Fruit fly (Drosophila melanogaster): ENCODE results near the gene Diedel.

Gene Diedel

DNA sequence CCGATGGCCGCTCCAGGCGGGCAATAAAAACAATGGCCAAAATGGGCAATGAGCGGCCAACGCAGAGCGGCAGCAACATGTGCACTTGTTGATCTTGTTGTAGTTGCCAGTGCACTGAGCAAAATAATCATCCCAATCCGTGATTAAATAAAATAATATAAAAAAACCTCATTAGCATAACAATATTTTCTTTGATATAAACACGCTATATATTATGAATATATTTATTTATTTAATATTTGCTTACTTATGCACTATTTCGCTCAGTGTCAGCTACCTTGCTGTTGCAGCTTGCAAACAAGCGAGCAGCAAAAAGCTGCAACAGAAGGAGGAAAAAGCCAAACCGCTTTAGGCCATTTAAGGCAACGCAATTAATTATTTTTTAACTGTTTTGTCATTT lies 25.7 kb downstream of the Diedel start (continued):
- TF ChIP-seq Eip74EF (GFP tag; optimal IDR thresholded peaks at IDR 0.05) (no peak), esg (GFP tag; conservative IDR thresholded peaks at IDR 0.05) (no peak), Ada2b (GFP tag; IDR thresholded peaks at IDR 0.05) (peak; percentile 33; the same call in 1 of the 2 replicates), CG6854 (GFP tag; optimal IDR thresholded peaks at IDR 0.05) (no peak), wek (GFP tag; optimal IDR thresholded peaks at IDR 0.05) (no peak), ham (GFP tag; IDR thresholded peaks at IDR 0.05) (no peak), CG1233 (GFP tag; optimal IDR thresholded peaks at IDR 0.05) (no peak), aop (GFP tag; IDR thresholded peaks at IDR 0.05) (no peak), hbn (GFP tag; IDR thresholded peaks at IDR 0.05; ENCODE audit: partially characterized antibody) (no peak), CG11695 (GFP tag; IDR thresholded peaks at IDR 0.05) (no peak), psq (GFP tag; optimal IDR thresholded peaks at IDR 0.05) (no peak), CG5245 (GFP tag; optimal IDR thresholded peaks at IDR 0.05) (no peak), CG34376 (GFP tag; optimal IDR thresholded peaks at IDR 0.05) (no peak), Dfd (GFP tag; optimal IDR thresholded peaks at IDR 0.05) (no peak), CG2116 (GFP tag; optimal IDR thresholded peaks at IDR 0.05) (no peak), Dll (GFP tag; IDR thresholded peaks at IDR 0.05; ENCODE audit: partially characterized antibody) (no peak), Dp (GFP tag; optimal IDR thresholded peaks at IDR 0.05) (no peak), MBD-R2 (GFP tag; IDR thresholded peaks at IDR 0.05) (no peak), CG16779 (GFP tag; IDR thresholded peaks at IDR 0.05) (no peak), CG6654 (GFP tag; optimal IDR thresholded peaks at IDR 0.05) (no peak), CG11456 (GFP tag; IDR thresholded peaks at IDR 0.05) (0 out of 3 replicates have a peak, but pooled peaks have one; percentile 11), CG7839 (tag; optimal IDR thresholded peaks at IDR 0.05) (peak; percentile 38), zen (tag; optimal IDR thresholded peaks at IDR 0.05) (peak; percentile 78), CG2678 (tag; optimal IDR thresholded peaks at IDR 0.05) (peak; percentile 11), CG11085 (GFP tag; IDR thresholded peaks at IDR 0.05) (no peak), usp (GFP tag; optimal IDR thresholded peaks at IDR 0.05) (no peak), Opbp (GFP tag; IDR thresholded peaks at IDR 0.05; ENCODE audit: partially characterized antibody) (no peak), hth (optimal IDR thresholded peaks at IDR 0.05) (no peak), trh (GFP tag; optimal IDR thresholded peaks at IDR 0.05) (no peak), dmrt99B (tag; optimal IDR thresholded peaks at IDR 0.05) (peak; percentile 60), CG4424 (GFP tag; optimal IDR thresholded peaks at IDR 0.05) (peak; percentile 31), zf30C (GFP tag; optimal IDR thresholded peaks at IDR 0.05) (no peak), wor (GFP tag; IDR thresholded peaks at IDR 0.05) (no peak), CG31224 (GFP tag; IDR thresholded peaks at IDR 0.05) (no peak), CG8765 (GFP tag; IDR thresholded peaks at IDR 0.05) (no peak), CG3407 (GFP tag; optimal IDR thresholded peaks at IDR 0.05) (no peak), Med (GFP tag) (peak; percentile 53), CG17912 (GFP tag; optimal IDR thresholded peaks at IDR 0.05) (no peak), CG16813 (GFP tag; IDR thresholded peaks at IDR 0.05; ENCODE audit: partially characterized antibody) (no peak), CG3281 (GFP tag; optimal IDR thresholded peaks at IDR 0.05) (no peak), GATAe (GFP tag; conservative IDR thresholded peaks at IDR 0.05) (no peak), inv (GFP tag; IDR thresholded peaks at IDR 0.05; ENCODE audit: partially characterized antibody) (no peak), CG9437 (GFP tag; optimal IDR thresholded peaks at IDR 0.05) (no peak), CG7928 (GFP tag; optimal IDR thresholded peaks at IDR 0.05) (no peak), CG4328 (GFP tag; optimal IDR thresholded peaks at IDR 0.05) (no peak), Xbp1 (GFP tag; optimal IDR thresholded peaks at IDR 0.05) (peak; percentile 27), tgo (GFP tag; IDR thresholded peaks at IDR 0.05) (peak; percentile 42; the same call in 1 of the 3 replicates), Nf-YA (GFP tag; IDR thresholded peaks at IDR 0.05) (no peak), Ets65A (GFP tag) (no peak), CG18011 (GFP tag; optimal IDR thresholded peaks at IDR 0.05) (no peak), CG18599 (GFP tag; optimal IDR thresholded peaks at IDR 0.05) (no peak), row (GFP tag; IDR thresholded peaks at IDR 0.05) (peak; percentile 23; the same call in 1 of the 3 replicates)
